Fruit fly (Drosophila melanogaster): ENCODE data around the gene Rbcn-3A.
A peak's percentile ranks its signal among the peaks of the same experiment; 100 is the strongest.

Gene Rbcn-3A

DNA sequence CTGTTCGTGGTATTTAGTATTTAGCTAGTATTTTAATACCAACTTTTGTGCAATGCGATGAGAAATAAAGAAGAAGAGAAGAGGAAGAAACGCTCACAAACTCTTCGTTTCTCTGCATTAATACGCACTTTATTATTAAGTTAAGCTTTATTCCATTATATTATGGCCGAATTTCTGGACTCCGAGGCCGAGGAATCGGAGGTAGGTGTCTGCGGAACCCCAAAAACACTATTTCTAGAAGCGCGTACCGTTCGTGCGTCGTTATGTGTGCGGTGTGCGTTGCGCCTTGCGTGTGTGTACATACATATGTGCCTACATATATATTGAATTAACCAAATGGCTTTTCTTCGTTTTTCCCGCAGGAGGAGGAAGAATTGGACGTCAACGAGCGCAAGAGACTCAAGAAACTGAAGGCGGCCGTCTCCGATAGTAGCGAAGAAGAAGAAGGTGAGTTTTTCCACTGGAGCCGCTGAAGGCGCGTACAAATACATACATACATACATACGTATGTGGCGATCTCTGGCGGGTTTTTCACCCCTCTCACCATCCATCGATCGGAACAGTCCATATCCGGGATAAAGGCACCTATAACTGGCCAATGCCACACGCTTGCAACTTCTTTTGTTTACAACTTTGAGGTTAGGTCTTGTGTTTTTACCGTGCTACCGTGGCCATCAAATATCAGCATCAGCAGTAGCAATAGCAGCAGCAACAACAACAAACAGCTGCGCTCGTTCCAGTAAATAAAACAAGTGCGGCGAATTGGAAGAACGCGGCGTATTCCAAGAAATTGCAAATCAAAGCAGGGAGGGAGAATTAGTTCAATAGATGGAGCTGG lies 12.7 kb upstream of the Rbcn-3A start, which contains the start of gene Spt6 (continued):
- TF ChIP-seq crol (GFP tag; IDR thresholded peaks at IDR 0.05): peak; percentile 69
- TF ChIP-seq Antp (GFP tag; optimal IDR thresholded peaks at IDR 0.05): no peak
- TF ChIP-seq CG13123 (GFP tag; optimal IDR thresholded peaks at IDR 0.05): no peak
- TF ChIP-seq CG1792 (GFP tag; optimal IDR thresholded peaks at IDR 0.05): no peak
- TF ChIP-seq Awh (GFP tag; IDR thresholded peaks at IDR 0.05): no peak
- TF ChIP-seq dysf (GFP tag; IDR thresholded peaks at IDR 0.05): no peak
- TF ChIP-seq cg (GFP tag; optimal IDR thresholded peaks at IDR 0.05): peak; percentile 59
- no peak for TF ChIP-seq Camta (GFP tag; optimal IDR thresholded peaks at IDR 0.05)
- no peak for TF ChIP-seq br (optimal IDR thresholded peaks at IDR 0.05)
- peak; percentile 95 for TF ChIP-seq bigmax (GFP tag; optimal IDR thresholded peaks at IDR 0.05)
- TF ChIP-seq D19A (tag; optimal IDR thresholded peaks at IDR 0.05): no peak
- TF ChIP-seq vvl (GFP tag; IDR thresholded peaks at IDR 0.05): no peak
- no peak for TF ChIP-seq CG13287 (GFP tag; IDR thresholded peaks at IDR 0.05; ENCODE audit: partially characterized antibody)
- peak; percentile 78 for TF ChIP-seq CG4360 (GFP tag; IDR thresholded peaks at IDR 0.05)
- TF ChIP-seq CG12391 (tag; optimal IDR thresholded peaks at IDR 0.05): no peak
- no peak for TF ChIP-seq unc-4 (GFP tag; IDR thresholded peaks at IDR 0.05; ENCODE audit: partially characterized antibody)
- TF ChIP-seq CG17385 (GFP tag; optimal IDR thresholded peaks at IDR 0.05): peak; percentile 96
- TF ChIP-seq Myb (GFP tag; optimal IDR thresholded peaks at IDR 0.05): no peak
- no peak for TF ChIP-seq HmgZ (tag; optimal IDR thresholded peaks at IDR 0.05)
- peak; percentile 51 for TF ChIP-seq nerfin-1 (tag; optimal IDR thresholded peaks at IDR 0.05)
- no peak for TF ChIP-seq CG18011 (GFP tag; optimal IDR thresholded peaks at IDR 0.05)
- TF ChIP-seq chinmo (GFP tag; IDR thresholded peaks at IDR 0.05; ENCODE audit: partially characterized antibody): 0 out of 4 replicates have a peak, but pooled peaks have one; percentile 68
- TF ChIP-seq CG15479 (GFP tag; optimal IDR thresholded peaks at IDR 0.05): peak; percentile 67
- no peak for TF ChIP-seq CG32532 (GFP tag; IDR thresholded peaks at IDR 0.05)
- TF ChIP-seq tio (GFP tag; optimal IDR thresholded peaks at IDR 0.05): no peak
- TF ChIP-seq CG10321 (GFP tag; IDR thresholded peaks at IDR 0.05): no peak
- TF ChIP-seq Hmx (GFP tag; optimal IDR thresholded peaks at IDR 0.05): no peak
- no peak for TF ChIP-seq CG33557 (GFP tag; optimal IDR thresholded peaks at IDR 0.05)
- TF ChIP-seq ap (GFP tag; IDR thresholded peaks at IDR 0.05): no peak
- TF ChIP-seq sna (GFP tag; IDR thresholded peaks at IDR 0.05; ENCODE audit: partially characterized antibody): 0 out of 2 replicates have a peak, but pooled peaks have one; percentile 21
- no peak for TF ChIP-seq ase (GFP tag; IDR thresholded peaks at IDR 0.05)
- no peak for TF ChIP-seq Gsc (GFP tag; IDR thresholded peaks at IDR 0.05)
- no peak for TF ChIP-seq CG10979 (tag; optimal IDR thresholded peaks at IDR 0.05)
- no peak for TF ChIP-seq Dip2 (GFP tag; IDR thresholded peaks at IDR 0.05)
- TF ChIP-seq hb (GFP tag; IDR thresholded peaks at IDR 0.05; ENCODE audit: partially characterized antibody): no peak
- TF ChIP-seq scrt (GFP tag; optimal IDR thresholded peaks at IDR 0.05): no peak
- TF ChIP-seq Mes4 (GFP tag; optimal IDR thresholded peaks at IDR 0.05): no peak
- TF ChIP-seq MESR4 (GFP tag; optimal IDR thresholded peaks at IDR 0.05): peak; percentile 91
- no peak for TF ChIP-seq gt (GFP tag; IDR thresholded peaks at IDR 0.05)
- TF ChIP-seq abd-A (tag; optimal IDR thresholded peaks at IDR 0.05): no peak
- TF ChIP-seq ttk (GFP tag; IDR thresholded peaks at IDR 0.05): no peak
- TF ChIP-seq CG11093 (GFP tag; IDR thresholded peaks at IDR 0.05): 0 out of 3 replicates have a peak, but pooled peaks have one; percentile 4
- TF ChIP-seq HLH4C (GFP tag; IDR thresholded peaks at IDR 0.05; ENCODE audit: partially characterized antibody): no peak
